Worm (Caenorhabditis elegans): ENCODE results near the gene F36G9.3.

The F36G9.3 gene

ce11 chrV:15955497-15955896 lies 1.7 kb upstream of the F36G9.3 start, which contains the start of gene srh-186:
Gene srh-186, plus strand, starts transcription at chrV:15955797.
- TF ChIP-seq nhr-11 (tag; optimal IDR thresholded peaks at IDR 0.05) (no peak), nhr-77 (tag; optimal IDR thresholded peaks at IDR 0.05) (no peak), crh-2 (tag; optimal IDR thresholded peaks at IDR 0.05) (no peak), ama-1 (optimal IDR thresholded peaks at IDR 0.05) (no peak), mab-5 (tag; optimal IDR thresholded peaks at IDR 0.05) (no peak), ztf-11 (tag; optimal IDR thresholded peaks at IDR 0.05) (no peak), nhr-129 (tag; optimal IDR thresholded peaks at IDR 0.05) (no peak), unc-55 (GFP tag; optimal IDR thresholded peaks at IDR 0.05) (no peak), ztf-4 (tag; optimal IDR thresholded peaks at IDR 0.05) (no peak), lin-13 (GFP tag; optimal IDR thresholded peaks at IDR 0.05) (no peak), alr-1 (tag; optimal IDR thresholded peaks at IDR 0.05) (no peak), nhr-10 (tag; optimal IDR thresholded peaks at IDR 0.05) (no peak), C34F6.9 (tag; optimal IDR thresholded peaks at IDR 0.05) (no peak), nhr-12 (tag; optimal IDR thresholded peaks at IDR 0.05) (no peak)

DNA sequence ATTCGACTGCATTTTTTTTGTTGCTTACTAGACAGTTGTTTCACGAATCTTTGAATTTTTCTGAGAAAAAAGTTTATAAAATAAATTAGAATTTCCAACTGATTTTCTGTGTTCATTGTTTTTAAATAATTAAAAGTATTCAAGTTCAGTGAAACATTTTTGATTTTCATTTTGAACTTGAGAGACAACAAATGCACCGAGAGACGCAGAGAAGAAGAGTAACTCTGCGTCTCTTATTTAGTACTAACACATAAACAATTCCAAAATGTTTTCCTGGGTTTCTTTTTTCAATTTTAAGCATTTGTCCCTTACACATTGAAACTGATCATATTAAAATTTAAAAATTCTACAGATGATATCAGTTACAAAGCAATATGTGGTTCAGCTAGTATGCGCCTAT lies 2.3 kb downstream of the F36G9.3 start:
- peak; percentile 18 for TF ChIP-seq C34F6.9 (tag; optimal IDR thresholded peaks at IDR 0.05)
- no peak for TF ChIP-seq unc-55 (GFP tag; optimal IDR thresholded peaks at IDR 0.05)
- peak; percentile 43 for TF ChIP-seq sma-9 (GFP tag; optimal IDR thresholded peaks at IDR 0.05)
- TF ChIP-seq sma-9 (tag; optimal IDR thresholded peaks at IDR 0.05) = no peak

ce11 chrV:15965114-15965513 lies 7.9 kb downstream of the F36G9.3 start, which contains the start of gene sri-2:
Gene sri-2, minus strand, starts transcription at chrV:15965214.
- TF ChIP-seq unc-39 (tag; optimal IDR thresholded peaks at IDR 0.05) (no peak), fos-1 (tag; optimal IDR thresholded peaks at IDR 0.05) (no peak), ztf-1 (GFP tag; conservative IDR thresholded peaks at IDR 0.05) (no peak), crh-2 (tag; optimal IDR thresholded peaks at IDR 0.05) (no peak), sma-9 (GFP tag; optimal IDR thresholded peaks at IDR 0.05) (no peak), sma-9 (tag; optimal IDR thresholded peaks at IDR 0.05) (no peak), egl-27 (tag; optimal IDR thresholded peaks at IDR 0.05) (no peak), elt-3 (tag; optimal IDR thresholded peaks at IDR 0.05) (no peak), unc-62 (GFP tag; optimal IDR thresholded peaks at IDR 0.05) (no peak), gmeb-1 (tag; optimal IDR thresholded peaks at IDR 0.05) (no peak), ama-1 (optimal IDR thresholded peaks at IDR 0.05) (no peak), mbf-1 (tag; optimal IDR thresholded peaks at IDR 0.05) (no peak), ztf-11 (tag; optimal IDR thresholded peaks at IDR 0.05) (no peak), alr-1 (tag; optimal IDR thresholded peaks at IDR 0.05) (no peak), lin-11 (tag; optimal IDR thresholded peaks at IDR 0.05) (no peak), nhr-77 (tag; optimal IDR thresholded peaks at IDR 0.05) (no peak), snpc-4 (tag; optimal IDR thresholded peaks at IDR 0.05) (no peak), nhr-12 (tag; optimal IDR thresholded peaks at IDR 0.05) (no peak), nhr-11 (tag; optimal IDR thresholded peaks at IDR 0.05) (no peak), sma-3 (GFP tag; optimal IDR thresholded peaks at IDR 0.05) (no peak)

DNA sequence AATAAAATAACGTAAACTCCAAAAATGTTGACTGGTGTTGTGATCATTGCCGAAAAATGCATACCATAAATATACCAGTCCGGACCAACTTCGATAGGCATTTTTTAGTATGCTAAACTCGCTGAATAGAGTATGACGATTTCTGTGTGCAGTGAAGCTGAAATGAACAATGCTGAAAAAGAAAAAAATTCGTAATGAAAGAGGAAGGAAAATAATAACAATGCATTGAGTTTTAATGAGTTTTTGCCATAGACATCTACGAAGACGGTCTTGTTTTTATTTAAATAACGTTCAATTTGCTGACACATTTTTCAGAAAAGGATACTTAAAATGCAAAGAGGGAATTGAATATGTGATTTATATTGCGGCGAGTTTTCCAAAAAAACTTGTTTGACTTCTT lies 10.3 kb downstream of the F36G9.3 start, which contains the start of gene sri-1:
TSS of gene sri-1 (minus strand) at position 101 of the 400 bp plus-strand sequence.
- TF ChIP-seq mab-5 (tag; optimal IDR thresholded peaks at IDR 0.05) (no peak), nhr-6 (tag; optimal IDR thresholded peaks at IDR 0.05) (no peak), nhr-23 (tag; optimal IDR thresholded peaks at IDR 0.05) (no peak), blmp-1 (tag; optimal IDR thresholded peaks at IDR 0.05; ENCODE audit: insufficient read depth) (no peak), nhr-77 (tag; optimal IDR thresholded peaks at IDR 0.05) (no peak), nhr-12 (tag; optimal IDR thresholded peaks at IDR 0.05) (no peak), fos-1 (tag; optimal IDR thresholded peaks at IDR 0.05) (no peak), alr-1 (tag; optimal IDR thresholded peaks at IDR 0.05) (no peak), nhr-129 (tag; optimal IDR thresholded peaks at IDR 0.05) (no peak), unc-62 (GFP tag; optimal IDR thresholded peaks at IDR 0.05) (no peak), crh-2 (tag; optimal IDR thresholded peaks at IDR 0.05) (no peak), skn-1 (tag; optimal IDR thresholded peaks at IDR 0.05) (no peak), ama-1 (optimal IDR thresholded peaks at IDR 0.05) (no peak), mdl-1 (tag; optimal IDR thresholded peaks at IDR 0.05) (no peak), sma-9 (GFP tag; optimal IDR thresholded peaks at IDR 0.05) (no peak), sma-9 (tag; optimal IDR thresholded peaks at IDR 0.05) (no peak), F13H6.1 (tag; optimal IDR thresholded peaks at IDR 0.05) (no peak), nhr-10 (tag; optimal IDR thresholded peaks at IDR 0.05) (no peak)

- TF ChIP-seq zag-1 (tag; optimal IDR thresholded peaks at IDR 0.05) (no peak), alr-1 (tag; optimal IDR thresholded peaks at IDR 0.05) (no peak), sma-9 (GFP tag; optimal IDR thresholded peaks at IDR 0.05) (no peak), sma-9 (tag; optimal IDR thresholded peaks at IDR 0.05) (no peak), nhr-11 (tag; optimal IDR thresholded peaks at IDR 0.05) (no peak), nhr-6 (tag; optimal IDR thresholded peaks at IDR 0.05) (no peak), unc-39 (tag; optimal IDR thresholded peaks at IDR 0.05) (no peak), lin-11 (tag; optimal IDR thresholded peaks at IDR 0.05) (no peak), nhr-77 (tag; optimal IDR thresholded peaks at IDR 0.05) (no peak), ztf-11 (tag; optimal IDR thresholded peaks at IDR 0.05) (no peak)
Measured at ce11 chrV:15969653-15970052, 12.5 kb downstream of the F36G9.3 start, which contains the start of gene F36G9.7. Gene F36G9.7, minus strand, starts transcription at chrV:15969753.
